Worm (Caenorhabditis elegans): ENCODE data around the gene fkh-5.

DNA sequence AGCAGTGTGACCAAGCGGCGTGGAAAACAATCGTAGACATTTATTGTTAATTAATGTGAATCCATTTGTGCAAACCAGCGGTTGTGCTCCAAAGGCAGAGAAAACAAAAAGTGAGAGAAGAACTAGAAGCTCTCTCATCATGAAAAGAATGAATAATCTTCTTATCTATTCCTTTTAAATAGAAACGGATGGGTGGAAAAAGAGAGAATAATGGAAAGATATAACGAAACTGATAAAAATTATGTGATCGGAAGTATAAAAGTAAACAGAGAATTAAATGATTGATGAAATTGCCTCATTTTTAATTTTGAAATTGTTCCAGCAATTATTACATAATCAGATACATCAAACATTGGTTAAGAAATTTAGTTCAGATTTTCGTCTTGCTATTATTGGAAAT is 39.0 kb downstream of the fkh-5 start, which contains the start of gene clec-5:
- TF ChIP-seq hnd-1 (tag; optimal IDR thresholded peaks at IDR 0.05): no peak
- no peak for TF ChIP-seq scrt-1 (GFP tag; IDR thresholded peaks at IDR 0.05)
- no peak for TF ChIP-seq tra-4 (tag; optimal IDR thresholded peaks at IDR 0.05)
- TF ChIP-seq ama-1 (optimal IDR thresholded peaks at IDR 0.05): no peak
- TF ChIP-seq ceh-36 (tag; optimal IDR thresholded peaks at IDR 0.05): no peak
- TF ChIP-seq pes-1 (GFP tag; IDR thresholded peaks at IDR 0.05): no peak
- TF ChIP-seq flt-1 (GFP tag; IDR thresholded peaks at IDR 0.05): no peak
- no peak for TF ChIP-seq aly-1 (tag; optimal IDR thresholded peaks at IDR 0.05)
- no peak for TF ChIP-seq hmbx-1 (tag; optimal IDR thresholded peaks at IDR 0.05)
- no peak for TF ChIP-seq tbx-11 (GFP tag; IDR thresholded peaks at IDR 0.05)
- no peak for TF ChIP-seq hmg-4 (GFP tag; optimal IDR thresholded peaks at IDR 0.05)
- TF ChIP-seq ceh-13 (GFP tag; optimal IDR thresholded peaks at IDR 0.05): no peak
- TF ChIP-seq B0310.2 (tag; optimal IDR thresholded peaks at IDR 0.05): no peak

Measured in whole organism, early embryonic.